Fruit fly (Drosophila melanogaster): ENCODE results near the gene Cyp4ac3.

The Cyp4ac3 gene

dm6 chr2L:5298978-5299627 lies 30.8 kb downstream of the Cyp4ac3 start:
- TF ChIP-seq CG1620 (GFP tag; optimal IDR thresholded peaks at IDR 0.05) = peak; percentile 37
- peak; percentile 54 for TF ChIP-seq Crg-1 (GFP tag; optimal IDR thresholded peaks at IDR 0.05)
- TF ChIP-seq CG11617 (GFP tag; optimal IDR thresholded peaks at IDR 0.05) = peak; percentile 69
- TF ChIP-seq CG14711 (tag; optimal IDR thresholded peaks at IDR 0.05) = peak; percentile 75
- TF ChIP-seq CG5204 (GFP tag; optimal IDR thresholded peaks at IDR 0.05) = peak; percentile 10
- peak; percentile 31 for TF ChIP-seq pad (GFP tag; optimal IDR thresholded peaks at IDR 0.05)
- TF ChIP-seq cnc (optimal IDR thresholded peaks at IDR 0.05) = no peak
- TF ChIP-seq Clk (GFP tag; optimal IDR thresholded peaks at IDR 0.05) = no peak
- TF ChIP-seq toe (GFP tag; optimal IDR thresholded peaks at IDR 0.05) = no peak
- TF ChIP-seq cic (GFP tag; optimal IDR thresholded peaks at IDR 0.05) = no peak
- TF ChIP-seq tj (GFP tag; optimal IDR thresholded peaks at IDR 0.05) = peak; percentile 86
- peak; percentile 15 for TF ChIP-seq CG7045 (GFP tag; optimal IDR thresholded peaks at IDR 0.05)
- no peak for TF ChIP-seq kay (GFP tag; ENCODE audit: borderline replicate concordance)
- TF ChIP-seq CG33017 (tag; optimal IDR thresholded peaks at IDR 0.05) = peak; percentile 74
- peak; percentile 80 for TF ChIP-seq bab1 (GFP tag; optimal IDR thresholded peaks at IDR 0.05)
- TF ChIP-seq CG7101 (tag; optimal IDR thresholded peaks at IDR 0.05) = peak; percentile 81
- peak; percentile 3 for TF ChIP-seq Mnt (GFP tag; optimal IDR thresholded peaks at IDR 0.05)
- no peak for TF ChIP-seq Hr96 (GFP tag; optimal IDR thresholded peaks at IDR 0.05)
- peak; percentile 7 for TF ChIP-seq CG12768 (GFP tag; optimal IDR thresholded peaks at IDR 0.05)
- TF ChIP-seq ovo (GFP tag; optimal IDR thresholded peaks at IDR 0.05) = peak; percentile 14

DNA sequence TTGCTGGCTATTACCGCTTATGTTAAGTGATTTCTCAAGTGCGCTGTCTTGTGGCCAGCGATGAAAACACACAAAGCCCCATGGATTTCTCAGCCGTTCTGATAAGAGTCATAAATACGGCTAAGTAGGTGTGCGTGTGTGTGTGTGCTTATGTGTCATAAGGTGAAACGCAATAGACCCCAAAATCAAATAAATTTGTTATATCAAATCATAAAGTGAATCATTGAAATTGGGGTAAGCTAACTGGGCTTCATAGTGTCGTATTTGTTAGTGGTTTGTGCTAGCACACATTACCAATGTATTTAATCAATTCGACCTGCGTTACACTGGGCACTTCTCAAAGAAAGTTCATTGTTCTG lies 31.3 kb downstream of the Cyp4ac3 start:
- peak; percentile 17 for TF ChIP-seq cic (GFP tag; optimal IDR thresholded peaks at IDR 0.05)
- no peak for TF ChIP-seq tj (GFP tag; optimal IDR thresholded peaks at IDR 0.05)
- no peak for TF ChIP-seq CG12768 (GFP tag; optimal IDR thresholded peaks at IDR 0.05)
- no peak for TF ChIP-seq ovo (GFP tag; optimal IDR thresholded peaks at IDR 0.05)
- TF ChIP-seq CG1620 (GFP tag; optimal IDR thresholded peaks at IDR 0.05) = no peak
- TF ChIP-seq Mnt (GFP tag; optimal IDR thresholded peaks at IDR 0.05) = no peak
- no peak for TF ChIP-seq toe (GFP tag; optimal IDR thresholded peaks at IDR 0.05)
- no peak for TF ChIP-seq CG33017 (tag; optimal IDR thresholded peaks at IDR 0.05)
- TF ChIP-seq kay (GFP tag; ENCODE audit: borderline replicate concordance) = no peak

- TF ChIP-seq Mnt (GFP tag; optimal IDR thresholded peaks at IDR 0.05) (no peak), tj (GFP tag; optimal IDR thresholded peaks at IDR 0.05) (no peak), CG33017 (tag; optimal IDR thresholded peaks at IDR 0.05) (no peak), Crg-1 (GFP tag; optimal IDR thresholded peaks at IDR 0.05) (no peak), bab1 (GFP tag; optimal IDR thresholded peaks at IDR 0.05) (no peak), cnc (optimal IDR thresholded peaks at IDR 0.05) (no peak), CG7045 (GFP tag; optimal IDR thresholded peaks at IDR 0.05) (no peak), cic (GFP tag; optimal IDR thresholded peaks at IDR 0.05) (no peak), kay (GFP tag; ENCODE audit: borderline replicate concordance) (no peak), Clk (GFP tag; optimal IDR thresholded peaks at IDR 0.05) (no peak), toe (GFP tag; optimal IDR thresholded peaks at IDR 0.05) (no peak), ovo (GFP tag; optimal IDR thresholded peaks at IDR 0.05) (no peak), CG7101 (tag; optimal IDR thresholded peaks at IDR 0.05) (no peak), CG11617 (GFP tag; optimal IDR thresholded peaks at IDR 0.05) (no peak), pad (GFP tag; optimal IDR thresholded peaks at IDR 0.05) (no peak)
Measured at dm6 chr2L:5300237-5300668, 32.0 kb downstream of the Cyp4ac3 start.

DNA sequence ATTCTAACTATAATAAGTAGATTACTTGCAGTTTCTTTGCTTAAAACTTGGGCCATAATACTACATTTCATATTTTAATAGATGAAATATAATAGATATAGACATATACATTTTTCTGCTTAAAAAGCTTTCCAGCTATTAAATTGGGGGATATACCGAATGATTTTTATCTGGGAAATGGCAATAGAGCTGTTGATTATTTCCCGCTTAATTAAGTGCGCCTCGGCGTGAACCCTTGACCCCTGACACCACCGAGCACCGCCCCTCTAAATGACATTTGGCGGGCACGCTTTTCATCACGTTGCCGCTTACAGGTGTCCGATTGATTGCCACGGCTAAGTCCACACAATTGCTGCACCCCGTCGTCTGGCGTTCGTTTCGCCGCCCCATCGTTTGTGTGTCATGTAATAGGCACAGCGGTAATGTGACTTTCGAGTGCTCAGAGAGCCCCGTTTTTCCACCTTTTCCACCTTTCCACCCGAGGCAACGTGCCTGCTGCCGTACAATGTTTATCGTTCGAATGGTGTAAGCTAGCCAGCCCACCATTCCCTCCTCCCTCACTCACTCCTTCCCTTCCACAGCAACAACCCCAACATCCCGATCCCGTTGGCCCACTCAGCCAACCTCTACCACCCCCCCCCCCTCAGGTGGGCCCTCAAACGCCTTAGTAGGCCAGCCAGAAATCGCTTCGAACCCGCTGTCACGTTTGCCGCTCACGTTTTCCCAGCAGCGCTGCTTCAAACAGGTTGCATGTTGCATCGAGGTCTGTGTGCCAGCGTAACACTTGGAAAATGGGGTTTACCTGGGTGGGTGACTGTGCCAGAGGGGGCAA lies 32.7 kb downstream of the Cyp4ac3 start:
- TF ChIP-seq CG14711 (tag; optimal IDR thresholded peaks at IDR 0.05) (no peak), Crg-1 (GFP tag; optimal IDR thresholded peaks at IDR 0.05) (no peak), bab1 (GFP tag; optimal IDR thresholded peaks at IDR 0.05) (no peak), Mnt (GFP tag; optimal IDR thresholded peaks at IDR 0.05) (peak; percentile 63), CG7101 (tag; optimal IDR thresholded peaks at IDR 0.05) (no peak), CG5204 (GFP tag; optimal IDR thresholded peaks at IDR 0.05) (no peak), Clk (GFP tag; optimal IDR thresholded peaks at IDR 0.05) (peak; percentile 99), pad (GFP tag; optimal IDR thresholded peaks at IDR 0.05) (peak; percentile 39), ovo (GFP tag; optimal IDR thresholded peaks at IDR 0.05) (peak; percentile 80), Hr96 (GFP tag; optimal IDR thresholded peaks at IDR 0.05) (no peak), cic (GFP tag; optimal IDR thresholded peaks at IDR 0.05) (peak; percentile 80), CG11617 (GFP tag; optimal IDR thresholded peaks at IDR 0.05) (no peak), tj (GFP tag; optimal IDR thresholded peaks at IDR 0.05) (peak; percentile 33), kay (GFP tag; ENCODE audit: borderline replicate concordance) (peak; percentile 82), CG7045 (GFP tag; optimal IDR thresholded peaks at IDR 0.05) (no peak), CG12768 (GFP tag; optimal IDR thresholded peaks at IDR 0.05) (peak; percentile 78), cnc (optimal IDR thresholded peaks at IDR 0.05) (no peak), toe (GFP tag; optimal IDR thresholded peaks at IDR 0.05) (no peak), CG33017 (tag; optimal IDR thresholded peaks at IDR 0.05) (peak; percentile 6), CG1620 (GFP tag; optimal IDR thresholded peaks at IDR 0.05) (no peak)

- TF ChIP-seq Mnt (GFP tag; optimal IDR thresholded peaks at IDR 0.05) (no peak), Crg-1 (GFP tag; optimal IDR thresholded peaks at IDR 0.05) (peak; percentile 8), ovo (GFP tag; optimal IDR thresholded peaks at IDR 0.05) (peak; percentile 61), CG7045 (GFP tag; optimal IDR thresholded peaks at IDR 0.05) (peak; percentile 66), toe (GFP tag; optimal IDR thresholded peaks at IDR 0.05) (peak; percentile 46), pad (GFP tag; optimal IDR thresholded peaks at IDR 0.05) (no peak), cnc (optimal IDR thresholded peaks at IDR 0.05) (peak in 1 of 2 experiments; percentile 21), Clk (GFP tag; optimal IDR thresholded peaks at IDR 0.05) (no peak), kay (GFP tag; ENCODE audit: borderline replicate concordance) (no peak), CG14711 (tag; optimal IDR thresholded peaks at IDR 0.05) (peak; percentile 65), CG7101 (tag; optimal IDR thresholded peaks at IDR 0.05) (peak; percentile 71), CG33017 (tag; optimal IDR thresholded peaks at IDR 0.05) (peak; percentile 67), bab1 (GFP tag; optimal IDR thresholded peaks at IDR 0.05) (peak; percentile 38), tj (GFP tag; optimal IDR thresholded peaks at IDR 0.05) (no peak), cic (GFP tag; optimal IDR thresholded peaks at IDR 0.05) (no peak), CG1620 (GFP tag; optimal IDR thresholded peaks at IDR 0.05) (peak; percentile 1), Hr96 (GFP tag; optimal IDR thresholded peaks at IDR 0.05) (peak; percentile 57), CG5204 (GFP tag; optimal IDR thresholded peaks at IDR 0.05) (peak; percentile 77), CG12768 (GFP tag; optimal IDR thresholded peaks at IDR 0.05) (peak; percentile 58), CG11617 (GFP tag; optimal IDR thresholded peaks at IDR 0.05) (peak; percentile 29)
Measured at dm6 chr2L:5302284-5302683, 34.0 kb downstream of the Cyp4ac3 start.

Data from whole organism, adult.